Worm (Caenorhabditis elegans): Measurements from ENCODE around the gene K02E2.11.
A peak's percentile ranks its signal among the peaks of the same experiment; 100 is the strongest.

Gene K02E2.11

ce11 chrV:20383065-20383609 is at the start of gene K02E2.11:
TSS of gene K02E2.11 (plus strand) at chrV:20383315.
- TF ChIP-seq ets-7 (tag; optimal IDR thresholded peaks at IDR 0.05) (no peak), tbx-11 (GFP tag; IDR thresholded peaks at IDR 0.05) (no peak), ceh-13 (GFP tag; optimal IDR thresholded peaks at IDR 0.05) (no peak), tbx-37 (GFP tag; conservative IDR thresholded peaks at IDR 0.05) (no peak), B0310.2 (tag; optimal IDR thresholded peaks at IDR 0.05) (no peak), hmg-4 (GFP tag; optimal IDR thresholded peaks at IDR 0.05) (peak; percentile 3), hmbx-1 (tag; optimal IDR thresholded peaks at IDR 0.05) (no peak), ama-1 (optimal IDR thresholded peaks at IDR 0.05) (no peak), sea-1 (GFP tag; conservative IDR thresholded peaks at IDR 0.05) (no peak), F13C5.2 (tag; optimal IDR thresholded peaks at IDR 0.05) (peak; percentile 69), ceh-36 (tag; optimal IDR thresholded peaks at IDR 0.05) (no peak), hnd-1 (tag; optimal IDR thresholded peaks at IDR 0.05) (no peak), pes-1 (GFP tag; IDR thresholded peaks at IDR 0.05) (no peak), scrt-1 (GFP tag; IDR thresholded peaks at IDR 0.05) (no peak), flt-1 (GFP tag; IDR thresholded peaks at IDR 0.05) (no peak), aly-1 (tag; optimal IDR thresholded peaks at IDR 0.05) (no peak), tra-4 (tag; optimal IDR thresholded peaks at IDR 0.05) (no peak)

- no peak for TF ChIP-seq tra-4 (tag; optimal IDR thresholded peaks at IDR 0.05)
- no peak for TF ChIP-seq sea-1 (GFP tag; conservative IDR thresholded peaks at IDR 0.05)
- TF ChIP-seq ama-1 (optimal IDR thresholded peaks at IDR 0.05) = no peak
- TF ChIP-seq tbx-11 (GFP tag; IDR thresholded peaks at IDR 0.05) = no peak
- TF ChIP-seq ceh-36 (tag; optimal IDR thresholded peaks at IDR 0.05) = no peak
Measured at ce11 chrV:20335264-20335663, 47.9 kb upstream of the K02E2.11 start, which contains the start of gene Y38H6A.5. TSS of gene Y38H6A.5 (minus strand) at chrV:20335364.

- no peak for TF ChIP-seq hmbx-1 (tag; optimal IDR thresholded peaks at IDR 0.05)
- TF ChIP-seq pes-1 (GFP tag; IDR thresholded peaks at IDR 0.05) = no peak
- TF ChIP-seq ceh-36 (tag; optimal IDR thresholded peaks at IDR 0.05) = no peak
Measured at ce11 chrV:20338020-20338419, 45.1 kb upstream of the K02E2.11 start.

ce11 chrV:20338870-20339269 is 44.2 kb upstream of the K02E2.11 start:
- no peak for TF ChIP-seq ama-1 (optimal IDR thresholded peaks at IDR 0.05)
- no peak for TF ChIP-seq tbx-11 (GFP tag; IDR thresholded peaks at IDR 0.05)
- no peak for TF ChIP-seq tra-4 (tag; optimal IDR thresholded peaks at IDR 0.05)
- TF ChIP-seq aly-1 (tag; optimal IDR thresholded peaks at IDR 0.05) = no peak
- no peak for TF ChIP-seq hnd-1 (tag; optimal IDR thresholded peaks at IDR 0.05)
- TF ChIP-seq F13C5.2 (tag; optimal IDR thresholded peaks at IDR 0.05) = no peak
- TF ChIP-seq scrt-1 (GFP tag; IDR thresholded peaks at IDR 0.05) = no peak
- TF ChIP-seq ets-7 (tag; optimal IDR thresholded peaks at IDR 0.05) = no peak
- no peak for TF ChIP-seq ceh-36 (tag; optimal IDR thresholded peaks at IDR 0.05)
- TF ChIP-seq tbx-37 (GFP tag; conservative IDR thresholded peaks at IDR 0.05) = no peak
- no peak for TF ChIP-seq B0310.2 (tag; optimal IDR thresholded peaks at IDR 0.05)
- no peak for TF ChIP-seq ceh-13 (GFP tag; optimal IDR thresholded peaks at IDR 0.05)
- TF ChIP-seq hmg-4 (GFP tag; optimal IDR thresholded peaks at IDR 0.05) = no peak

- TF ChIP-seq B0310.2 (tag; optimal IDR thresholded peaks at IDR 0.05) (no peak), F13C5.2 (tag; optimal IDR thresholded peaks at IDR 0.05) (no peak), tra-4 (tag; optimal IDR thresholded peaks at IDR 0.05) (no peak), tbx-11 (GFP tag; IDR thresholded peaks at IDR 0.05) (no peak), ceh-13 (GFP tag; optimal IDR thresholded peaks at IDR 0.05) (no peak), flt-1 (GFP tag; IDR thresholded peaks at IDR 0.05) (no peak), hmg-4 (GFP tag; optimal IDR thresholded peaks at IDR 0.05) (no peak), hnd-1 (tag; optimal IDR thresholded peaks at IDR 0.05) (no peak), ets-7 (tag; optimal IDR thresholded peaks at IDR 0.05) (no peak), pes-1 (GFP tag; IDR thresholded peaks at IDR 0.05) (no peak)
Measured at ce11 chrV:20344889-20345288, 38.2 kb upstream of the K02E2.11 start, which contains the start of gene Y38H6A.3. TSS of gene Y38H6A.3 (plus strand) at chrV:20345189.

- TF ChIP-seq ama-1 (optimal IDR thresholded peaks at IDR 0.05) = no peak
- TF ChIP-seq hnd-1 (tag; optimal IDR thresholded peaks at IDR 0.05) = no peak
- TF ChIP-seq ceh-36 (tag; optimal IDR thresholded peaks at IDR 0.05) = no peak
- 0 out of 2 replicates have a peak, but pooled peaks have one; percentile 36 for TF ChIP-seq pes-1 (GFP tag; IDR thresholded peaks at IDR 0.05)
- no peak for TF ChIP-seq F13C5.2 (tag; optimal IDR thresholded peaks at IDR 0.05)
Measured at ce11 chrV:20347625-20348024, 35.5 kb upstream of the K02E2.11 start.

ce11 chrV:20350382-20350781 is 32.7 kb upstream of the K02E2.11 start:
- TF ChIP-seq pes-1 (GFP tag; IDR thresholded peaks at IDR 0.05) = no peak
- TF ChIP-seq ets-7 (tag; optimal IDR thresholded peaks at IDR 0.05) = no peak
- TF ChIP-seq tbx-11 (GFP tag; IDR thresholded peaks at IDR 0.05) = no peak
- no peak for TF ChIP-seq ama-1 (optimal IDR thresholded peaks at IDR 0.05)
- no peak for TF ChIP-seq tbx-37 (GFP tag; conservative IDR thresholded peaks at IDR 0.05)
- no peak for TF ChIP-seq aly-1 (tag; optimal IDR thresholded peaks at IDR 0.05)
- TF ChIP-seq hmg-4 (GFP tag; optimal IDR thresholded peaks at IDR 0.05) = no peak

ce11 chrV:20351195-20351594 is 31.9 kb upstream of the K02E2.11 start, which contains the start of gene K02E2.1:
TSS of gene K02E2.1 (plus strand) at chrV:20351495.
- TF ChIP-seq sea-1 (GFP tag; conservative IDR thresholded peaks at IDR 0.05) (no peak), flt-1 (GFP tag; IDR thresholded peaks at IDR 0.05) (no peak), F13C5.2 (tag; optimal IDR thresholded peaks at IDR 0.05) (no peak), ama-1 (optimal IDR thresholded peaks at IDR 0.05) (no peak), hmg-4 (GFP tag; optimal IDR thresholded peaks at IDR 0.05) (no peak)

- no peak for TF ChIP-seq ceh-13 (GFP tag; optimal IDR thresholded peaks at IDR 0.05)
- TF ChIP-seq sea-1 (GFP tag; conservative IDR thresholded peaks at IDR 0.05) = no peak
- TF ChIP-seq aly-1 (tag; optimal IDR thresholded peaks at IDR 0.05) = no peak
- no peak for TF ChIP-seq F13C5.2 (tag; optimal IDR thresholded peaks at IDR 0.05)
- no peak for TF ChIP-seq ama-1 (optimal IDR thresholded peaks at IDR 0.05)
- TF ChIP-seq scrt-1 (GFP tag; IDR thresholded peaks at IDR 0.05) = no peak
Measured at ce11 chrV:20356472-20356871, 26.6 kb upstream of the K02E2.11 start, which contains the start of gene grd-11. TSS of gene grd-11 (plus strand) at chrV:20356772.

Measured in whole organism, early embryonic.